Fruit fly (Drosophila melanogaster) whole organism: ENCODE results near the gene Lcp65Ag1.
"Not testable (repeated sequence)": the region's sequence is repeated elsewhere in the genome, so short reads cannot be mapped to it uniquely, and the experiment has no call there.

Experiments
- CG8478 ChIP-seq: fragments of >200 bp; optimal IDR thresholded peaks from 2 replicates; lab custom pipeline; 2018; ENCODE audit warnings: inconsistent platforms
- Dll ChIP-seq: fragments of >200 bp; optimal IDR thresholded peaks from 2 replicates; lab custom pipeline; 2017
- EcR ChIP-seq, 2 experiments: fragments of >200 bp; optimal IDR thresholded peaks; 2 replicates each; lab custom pipeline; 2017; ENCODE audit warnings: missing biosample characterization in 2 of 2, missing genetic modification characterization in 2 of 2, missing genetic modification reagents in 2 of 2
- pan ChIP-seq: fragments of >200 bp; optimal IDR thresholded peaks from 2 replicates; lab custom pipeline; 2017
- psq ChIP-seq: fragments of >200 bp; optimal IDR thresholded peaks from 2 replicates; lab custom pipeline; 2017
- usp ChIP-seq: fragments of >200 bp; optimal IDR thresholded peaks from 2 replicates; lab custom pipeline; 2017; ENCODE audit warnings: missing biosample characterization, missing genetic modification characterization, mixed read lengths

Gene Lcp65Ag1

dm6 chr3L:6135174-6135573 is at the start of gene Lcp65Ag1:
Gene Lcp65Ag1 (minus strand): TSS chr3L:6135274.
- TF ChIP-seq Dll (no peak), pan (lab: Kevin White, UChicago) (no peak), usp (no peak), CG8478 (no peak), EcR (GFP tag; optimal IDR thresholded peaks at IDR 0.05; lab: Kevin White, UChicago) (no peak), psq (lab: Kevin White, UChicago) (no peak)

DNA sequence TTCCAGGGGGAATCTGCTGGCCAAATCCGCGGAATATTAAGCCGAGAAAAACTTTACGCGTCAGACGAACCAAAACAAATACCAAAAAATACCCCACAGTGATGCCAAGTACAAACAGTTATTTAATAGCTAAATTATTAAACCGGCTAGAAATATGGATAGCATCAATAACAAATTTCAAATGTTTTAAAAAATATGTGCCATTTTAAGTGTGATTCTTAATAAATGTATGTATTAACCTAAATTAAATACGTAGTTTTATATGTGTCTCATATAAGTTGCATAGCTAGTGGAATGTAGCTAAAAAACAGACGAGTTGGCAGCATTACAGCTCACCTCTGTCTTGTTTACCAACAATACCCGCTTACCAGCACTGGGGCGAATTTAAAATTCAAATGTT is 46.7 kb upstream of the Lcp65Ag1 start, which contains the start of gene CG10274:
Gene CG10274 (minus strand): TSS at position 54 of the 400 bp plus-strand sequence.
- TF ChIP-seq pan (lab: Kevin White, UChicago) (no peak), Dll (no peak), usp (no peak), EcR (GFP tag; optimal IDR thresholded peaks at IDR 0.05; lab: Kevin White, UChicago) (no peak), psq (lab: Kevin White, UChicago) (no peak), CG8478 (no peak)

DNA sequence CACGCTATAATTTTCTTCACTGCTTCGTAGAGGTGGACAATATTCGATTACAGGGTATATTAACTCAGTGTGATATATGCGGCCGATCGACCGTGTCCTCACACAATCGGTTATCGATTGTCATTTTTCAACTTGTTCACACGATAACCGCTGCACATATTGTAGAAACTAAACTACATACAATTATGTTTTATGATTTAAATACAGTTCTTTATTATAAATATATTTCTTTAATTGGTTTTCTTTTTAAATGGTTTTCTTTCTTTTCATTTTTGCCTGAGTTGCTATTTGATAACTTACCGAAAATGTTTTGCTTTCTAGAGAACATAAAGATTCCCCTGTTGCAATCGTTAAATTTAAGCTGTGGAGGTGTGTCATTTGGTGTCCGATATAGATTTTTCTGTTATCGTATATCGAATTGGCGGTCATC is 38.8 kb upstream of the Lcp65Ag1 start, which contains the start of the genes fmt and CG7376:
Gene fmt (minus strand): TSS at position 55 of the 430 bp plus-strand sequence.
Gene CG7376 (plus strand): TSS at position 423 of the 430 bp plus-strand sequence.
- TF ChIP-seq Dll (no peak), usp (no peak), CG8478 (no peak), pan (lab: Kevin White, UChicago) (no peak), EcR (GFP tag; optimal IDR thresholded peaks at IDR 0.05; lab: Kevin White, UChicago) (no peak), psq (lab: Kevin White, UChicago) (no peak)

DNA sequence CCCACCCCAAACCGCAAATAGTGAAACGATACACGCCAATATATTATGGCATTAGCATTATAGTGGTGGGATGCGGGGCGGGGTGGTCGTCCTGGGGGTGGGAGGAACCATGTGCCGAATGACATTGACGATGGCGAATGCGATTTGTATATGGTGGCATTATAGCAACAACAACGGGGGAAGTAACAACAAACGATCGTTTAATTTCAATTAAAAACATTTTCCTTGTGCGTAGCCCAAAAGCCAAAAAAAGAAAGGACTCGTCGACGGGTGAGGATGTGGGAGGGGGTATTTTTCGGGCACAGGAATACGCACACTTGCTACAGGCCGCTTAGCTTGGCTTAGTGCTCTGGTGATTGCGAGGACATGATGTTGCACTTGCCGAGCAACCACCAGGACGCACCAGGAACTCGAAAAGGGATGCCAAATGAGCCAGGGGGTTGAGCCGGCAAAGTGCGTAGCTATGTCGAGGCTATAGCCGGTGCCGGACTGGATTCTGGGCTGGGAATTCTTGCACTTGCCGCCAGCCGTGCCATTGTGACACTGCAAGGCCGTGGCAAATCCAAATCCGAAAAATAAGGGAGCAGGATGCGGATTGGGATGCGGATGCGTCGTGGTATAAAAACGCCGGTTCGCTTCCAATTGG is 27.5 kb upstream of the Lcp65Ag1 start, which contains the start of gene Prdm13:
Gene Prdm13 (plus strand): TSS at position 645 of the 646 bp plus-strand sequence.
- TF ChIP-seq pan (lab: Kevin White, UChicago) (no peak), usp (no peak), Dll (no peak), CG8478 (no peak), EcR (GFP tag; optimal IDR thresholded peaks at IDR 0.05; lab: Kevin White, UChicago) (no peak), psq (lab: Kevin White, UChicago) (no peak)

- TF ChIP-seq EcR (GFP tag; optimal IDR thresholded peaks at IDR 0.05; lab: Kevin White, UChicago) (no peak), CG8478 (no peak), usp (no peak), pan (lab: Kevin White, UChicago) (no peak), psq (lab: Kevin White, UChicago) (no peak), Dll (no peak)
Measured at dm6 chr3L:6161997-6162396, 26.9 kb upstream of the Lcp65Ag1 start.

DNA sequence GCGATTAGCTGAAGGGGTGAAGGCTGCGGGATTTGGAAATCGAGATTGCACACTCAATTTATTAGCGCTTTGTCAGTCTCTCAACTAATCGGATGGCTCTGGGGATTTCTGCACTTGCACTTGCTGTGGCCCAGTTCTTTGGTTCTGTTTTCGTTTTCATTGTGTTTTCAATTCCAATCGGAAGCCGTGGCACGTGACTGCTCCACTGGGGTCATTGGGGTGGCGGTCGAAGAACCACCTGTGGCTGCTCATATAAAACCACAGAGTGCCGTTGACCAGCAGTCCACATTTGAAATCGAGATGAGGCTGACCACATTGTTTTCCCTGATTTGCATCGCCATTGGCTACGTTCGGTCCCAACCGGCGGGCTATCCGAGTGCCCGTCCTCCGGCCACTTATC is 25.4 kb upstream of the Lcp65Ag1 start, which contains the start of gene Cpr65Az:
Gene Cpr65Az (plus strand): TSS at position 301 of the 400 bp plus-strand sequence.
- TF ChIP-seq CG8478 (no peak), pan (lab: Kevin White, UChicago) (no peak), psq (lab: Kevin White, UChicago) (no peak), Dll (no peak), usp (no peak), EcR (GFP tag; optimal IDR thresholded peaks at IDR 0.05; lab: Kevin White, UChicago) (no peak)

DNA sequence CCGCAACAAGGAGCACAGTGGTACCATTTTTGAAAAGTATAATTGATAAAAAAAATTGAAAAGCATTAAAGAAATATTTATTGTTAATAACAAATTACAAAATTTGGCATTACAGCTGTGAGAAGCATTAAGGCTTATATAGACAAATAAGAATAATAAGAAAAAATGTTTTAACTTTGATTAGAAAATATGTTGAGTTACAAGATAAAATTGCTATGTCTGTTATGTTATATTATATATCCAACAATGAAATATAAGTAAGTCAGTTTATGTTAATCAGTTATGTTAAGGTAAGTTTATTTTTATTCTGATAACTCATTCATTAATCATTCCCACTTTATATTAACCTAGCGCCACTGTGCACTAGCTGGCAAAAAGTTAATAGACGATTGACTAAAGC is 24.8 kb upstream of the Lcp65Ag1 start:
- TF ChIP-seq Dll: no peak
- TF ChIP-seq pan (lab: Kevin White, UChicago): no peak
- TF ChIP-seq EcR (GFP tag; optimal IDR thresholded peaks at IDR 0.05; lab: Kevin White, UChicago): no peak
- no peak for TF ChIP-seq usp
- no peak for TF ChIP-seq CG8478

DNA sequence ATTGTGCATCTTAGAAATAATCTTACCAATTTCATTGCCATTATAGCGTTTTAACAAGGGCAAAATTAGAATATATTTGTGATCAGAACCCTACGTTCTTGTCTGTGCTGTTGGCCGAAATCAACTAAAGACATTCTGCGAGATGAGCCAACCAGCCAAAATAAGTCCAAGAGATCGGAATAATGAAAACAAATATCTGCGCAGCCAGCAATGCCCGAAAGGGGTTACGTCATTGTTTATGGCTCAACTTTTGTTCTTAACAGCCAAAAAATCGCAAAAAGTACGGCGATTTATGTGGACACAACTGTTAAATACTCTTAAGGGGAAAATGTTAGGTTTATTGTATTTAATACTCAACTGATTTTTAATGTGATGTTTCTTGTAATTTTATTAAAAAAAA is 23.5 kb upstream of the Lcp65Ag1 start, which contains the start of gene Cpr65Ay:
Gene Cpr65Ay (minus strand): TSS at position 101 of the 400 bp plus-strand sequence.
- TF ChIP-seq pan (lab: Kevin White, UChicago) (no peak), EcR (GFP tag; optimal IDR thresholded peaks at IDR 0.05; lab: Kevin White, UChicago) (no peak), usp (no peak), psq (lab: Kevin White, UChicago) (no peak), CG8478 (no peak), Dll (no peak)

dm6 chr3L:6157327-6158032 is 22.4 kb upstream of the Lcp65Ag1 start, which contains the start of gene CG13297:
Gene CG13297 (minus strand): TSS chr3L:6157377.
- TF ChIP-seq CG8478: no peak
- TF ChIP-seq pan (lab: Kevin White, UChicago): no peak
- no peak for TF ChIP-seq psq (lab: Kevin White, UChicago)
- TF ChIP-seq usp: no peak
- no peak for TF ChIP-seq Dll
- no peak for TF ChIP-seq EcR (GFP tag; optimal IDR thresholded peaks at IDR 0.05; lab: Kevin White, UChicago)

DNA sequence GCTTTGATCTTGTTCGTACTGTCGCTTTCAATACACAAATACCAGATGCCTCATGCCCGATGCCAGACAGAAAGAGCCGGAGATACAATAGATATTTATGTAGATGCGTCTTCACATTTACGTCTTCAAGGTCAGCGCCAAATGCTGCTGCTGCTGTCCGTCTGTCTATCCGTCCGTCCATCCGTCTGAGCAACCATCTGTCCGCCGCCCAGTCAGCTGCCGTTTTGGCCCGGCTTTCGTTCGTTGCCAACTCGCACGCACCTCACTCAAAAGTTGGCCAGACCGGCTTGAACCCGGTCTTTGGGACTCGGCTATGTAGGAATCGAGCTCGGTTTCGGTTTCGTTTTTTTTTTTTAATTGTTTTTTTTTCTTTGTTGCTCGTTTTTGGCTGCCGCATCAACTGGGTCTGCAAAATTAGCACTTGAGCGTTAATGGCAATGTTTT is 19.9 kb upstream of the Lcp65Ag1 start:
- TF ChIP-seq pan (lab: Kevin White, UChicago) (no peak), CG8478 (no peak), psq (lab: Kevin White, UChicago) (no peak), Dll (no peak), EcR (GFP tag; optimal IDR thresholded peaks at IDR 0.05; lab: Kevin White, UChicago) (no peak), usp (no peak)

- TF ChIP-seq pan (lab: Kevin White, UChicago): no peak
- no peak for TF ChIP-seq CG8478
- TF ChIP-seq usp: no peak
- no peak for TF ChIP-seq EcR (GFP tag; optimal IDR thresholded peaks at IDR 0.05; lab: Kevin White, UChicago)
- no peak for TF ChIP-seq Dll
- TF ChIP-seq psq (lab: Kevin White, UChicago): no peak
Measured at dm6 chr3L:6152531-6152930, 17.5 kb upstream of the Lcp65Ag1 start, which contains the start of gene Acp65Aa. Gene Acp65Aa (minus strand): TSS chr3L:6152745.

- TF ChIP-seq usp; pan (lab: Kevin White, UChicago); EcR (GFP tag; optimal IDR thresholded peaks at IDR 0.05; lab: Kevin White, UChicago): not testable (repeated sequence)
Measured at dm6 chr3L:6150757-6151354, 15.8 kb upstream of the Lcp65Ag1 start, which contains the start of the genes Cpr65Ax2 and Lcp65Aa. Gene Cpr65Ax2 (minus strand): TSS chr3L:6150857. Gene Lcp65Aa (plus strand): TSS chr3L:6151304.
